Fruit fly (Drosophila melanogaster): Measurements from ENCODE around the gene PGRP-LB.
A peak's percentile ranks its signal among the peaks of the same experiment; 100 is the strongest.

The PGRP-LB gene

dm6 chr3R:11458022-11458850 is 2.1 kb downstream of the PGRP-LB start (continued):
- TF ChIP-seq CG2116 (GFP tag; optimal IDR thresholded peaks at IDR 0.05), result peak; percentile 13
- peak; percentile 46; the same call in 1 of the 2 replicates for TF ChIP-seq CG4404 (GFP tag; IDR thresholded peaks at IDR 0.05)
- peak; percentile 52; the same call in 1 of the 3 replicates for TF ChIP-seq CG14050 (GFP tag; IDR thresholded peaks at IDR 0.05)
- TF ChIP-seq HLHmδ (GFP tag; optimal IDR thresholded peaks at IDR 0.05), result no peak
- TF ChIP-seq Lim3 (GFP tag; IDR thresholded peaks at IDR 0.05), result no peak
- no peak for TF ChIP-seq CG10462 (GFP tag; optimal IDR thresholded peaks at IDR 0.05)
- no peak for TF ChIP-seq YL-1 (GFP tag; optimal IDR thresholded peaks at IDR 0.05)
- peak; percentile 64 for TF ChIP-seq CG10209 (GFP tag; optimal IDR thresholded peaks at IDR 0.05)
- peak; percentile 37 for TF ChIP-seq CG9437 (GFP tag; optimal IDR thresholded peaks at IDR 0.05)
- TF ChIP-seq lilli (GFP tag; optimal IDR thresholded peaks at IDR 0.05), result peak; percentile 62
- no peak for TF ChIP-seq h (optimal IDR thresholded peaks at IDR 0.05)
- no peak for TF ChIP-seq CG16813 (GFP tag; IDR thresholded peaks at IDR 0.05; ENCODE audit: partially characterized antibody)
- peak; percentile 88 for TF ChIP-seq Ets65A (GFP tag)
- TF ChIP-seq ssp (GFP tag; IDR thresholded peaks at IDR 0.05), result peak; percentile 66
- no peak for TF ChIP-seq Nf-YB (GFP tag; optimal IDR thresholded peaks at IDR 0.05)
- no peak for TF ChIP-seq vnd (GFP tag; IDR thresholded peaks at IDR 0.05; ENCODE audit: partially characterized antibody)
- TF ChIP-seq CG14965 (GFP tag; optimal IDR thresholded peaks at IDR 0.05; ENCODE audit: borderline replicate concordance), result no peak
- peak; percentile 65 for TF ChIP-seq CG10654 (GFP tag; optimal IDR thresholded peaks at IDR 0.05)
- TF ChIP-seq NFAT (GFP tag; IDR thresholded peaks at IDR 0.05), result peak; percentile 71
- peak; percentile 56 for TF ChIP-seq Camta (GFP tag; optimal IDR thresholded peaks at IDR 0.05)
- TF ChIP-seq gsb-n (tag; optimal IDR thresholded peaks at IDR 0.05), result no peak
- TF ChIP-seq CG8388 (GFP tag; optimal IDR thresholded peaks at IDR 0.05), result peak; percentile 17
- no peak for TF ChIP-seq dm (GFP tag; optimal IDR thresholded peaks at IDR 0.05)
- no peak for TF ChIP-seq grn (GFP tag; optimal IDR thresholded peaks at IDR 0.05)
- no peak for TF ChIP-seq CG11398 (GFP tag; optimal IDR thresholded peaks at IDR 0.05)
- peak; percentile 92 for TF ChIP-seq CG12769 (tag; optimal IDR thresholded peaks at IDR 0.05)
- TF ChIP-seq CG7839 (tag; optimal IDR thresholded peaks at IDR 0.05), result peak; percentile 76
- TF ChIP-seq CG18619 (GFP tag; optimal IDR thresholded peaks at IDR 0.05), result peak; percentile 59
- TF ChIP-seq CG10543 (GFP tag; optimal IDR thresholded peaks at IDR 0.05), result no peak
- TF ChIP-seq Ravus (GFP tag; IDR thresholded peaks at IDR 0.05), result peak; percentile 41
- TF ChIP-seq lab (GFP tag; optimal IDR thresholded peaks at IDR 0.05), result peak; percentile 86
- TF ChIP-seq CG5953 (GFP tag; IDR thresholded peaks at IDR 0.05), result peak; percentile 59; the same call in 1 of the 2 replicates
- peak; percentile 61 for TF ChIP-seq CG15514 (GFP tag; optimal IDR thresholded peaks at IDR 0.05)
- TF ChIP-seq Asciz (GFP tag; optimal IDR thresholded peaks at IDR 0.05), result peak; percentile 18
- TF ChIP-seq CG9817 (tag; optimal IDR thresholded peaks at IDR 0.05), result peak; percentile 59
- peak; percentile 77 for TF ChIP-seq eyg (GFP tag; optimal IDR thresholded peaks at IDR 0.05)
- TF ChIP-seq zen2 (GFP tag; IDR thresholded peaks at IDR 0.05; ENCODE audit: partially characterized antibody), result no peak
- peak; percentile 75 for TF ChIP-seq CG9932 (GFP tag; IDR thresholded peaks at IDR 0.05)
- no peak for TF ChIP-seq nom (GFP tag; optimal IDR thresholded peaks at IDR 0.05)
- peak; percentile 40 for TF ChIP-seq Six4 (GFP tag; optimal IDR thresholded peaks at IDR 0.05)
- TF ChIP-seq CG17328 (GFP tag; IDR thresholded peaks at IDR 0.05), result peak; percentile 67
- peak; percentile 13; the same call in 1 of the 2 replicates for TF ChIP-seq CG13287 (GFP tag; IDR thresholded peaks at IDR 0.05; ENCODE audit: partially characterized antibody)
- peak; percentile 62 for TF ChIP-seq fd3F (GFP tag; optimal IDR thresholded peaks at IDR 0.05)
- peak; percentile 25 for TF ChIP-seq Deaf1 (tag; optimal IDR thresholded peaks at IDR 0.05)
- 0 out of 2 replicates have a peak, but pooled peaks have one; percentile 75 for TF ChIP-seq toy (GFP tag; IDR thresholded peaks at IDR 0.05)
- TF ChIP-seq Atf3 (GFP tag; optimal IDR thresholded peaks at IDR 0.05), result peak; percentile 22
- TF ChIP-seq CG4424 (GFP tag; optimal IDR thresholded peaks at IDR 0.05), result peak; percentile 57
- no peak for TF ChIP-seq Dad (GFP tag; optimal IDR thresholded peaks at IDR 0.05)
